Fruit fly (Drosophila melanogaster) S2 (cell line): ENCODE measurements around the gene PKD.

Source experiments
- CG8478 ChIP-seq: fragments of >200 bp; optimal IDR thresholded peaks from 2 replicates; lab custom pipeline; 2018
- CTCF ChIP-seq, 2 experiments: fragments of >200 bp; optimal IDR thresholded peaks; 2 replicates each; lab custom pipeline; 2018

Gene PKD

DNA sequence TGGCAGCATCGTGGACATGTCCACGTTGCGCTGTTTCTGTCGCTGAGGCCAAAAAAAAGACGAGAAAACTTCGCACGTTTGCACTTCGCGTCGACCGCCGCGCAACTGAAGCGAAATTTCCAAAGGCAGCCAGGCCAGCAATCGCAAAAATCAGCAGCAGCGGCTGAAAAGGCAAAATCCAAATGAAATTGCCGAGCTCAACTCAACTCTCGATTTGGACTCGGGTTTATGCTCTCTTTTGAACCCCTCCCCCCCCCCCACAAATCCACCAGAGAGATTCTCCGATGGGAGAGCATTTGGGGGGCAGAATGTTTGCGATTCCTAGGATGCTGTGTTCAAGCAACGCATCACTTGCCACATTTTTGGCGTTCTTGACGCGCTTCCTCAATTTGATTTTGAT lies at the start of gene PKD:
PKD (minus strand) TSS at position 88 of the 400 bp plus-strand sequence.
- TF ChIP-seq CTCF (optimal IDR thresholded peaks at IDR 0.05; lab: Kevin White, UChicago), result no peak
- TF ChIP-seq CG8478 (lab: Kevin White, UChicago), result no peak

DNA sequence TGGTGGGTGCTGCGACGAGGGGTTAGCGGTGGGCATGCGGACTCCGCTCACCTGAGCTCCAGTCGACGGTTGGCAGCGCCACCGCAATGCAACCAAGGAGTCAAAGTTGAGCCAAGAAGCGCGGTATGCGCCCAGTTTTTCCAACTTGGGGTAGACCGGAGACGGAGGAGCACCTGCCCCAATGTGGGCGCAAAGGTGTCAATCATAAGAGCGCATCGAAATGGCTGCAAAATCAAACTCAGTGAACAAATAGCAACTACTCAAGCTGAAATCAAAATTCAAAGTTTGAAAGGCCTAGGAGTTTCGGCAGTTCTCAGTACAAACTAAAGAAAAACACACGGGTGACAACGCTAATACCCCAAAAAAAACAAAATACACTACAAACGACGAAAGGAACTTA lies 47.5 kb upstream of the PKD start, which contains the start of gene hmw:
hmw (plus strand) TSS at position 301 of the 400 bp plus-strand sequence.
- TF ChIP-seq CG8478 (lab: Kevin White, UChicago) (no peak), CTCF (optimal IDR thresholded peaks at IDR 0.05; lab: Kevin White, UChicago) (no peak)

DNA sequence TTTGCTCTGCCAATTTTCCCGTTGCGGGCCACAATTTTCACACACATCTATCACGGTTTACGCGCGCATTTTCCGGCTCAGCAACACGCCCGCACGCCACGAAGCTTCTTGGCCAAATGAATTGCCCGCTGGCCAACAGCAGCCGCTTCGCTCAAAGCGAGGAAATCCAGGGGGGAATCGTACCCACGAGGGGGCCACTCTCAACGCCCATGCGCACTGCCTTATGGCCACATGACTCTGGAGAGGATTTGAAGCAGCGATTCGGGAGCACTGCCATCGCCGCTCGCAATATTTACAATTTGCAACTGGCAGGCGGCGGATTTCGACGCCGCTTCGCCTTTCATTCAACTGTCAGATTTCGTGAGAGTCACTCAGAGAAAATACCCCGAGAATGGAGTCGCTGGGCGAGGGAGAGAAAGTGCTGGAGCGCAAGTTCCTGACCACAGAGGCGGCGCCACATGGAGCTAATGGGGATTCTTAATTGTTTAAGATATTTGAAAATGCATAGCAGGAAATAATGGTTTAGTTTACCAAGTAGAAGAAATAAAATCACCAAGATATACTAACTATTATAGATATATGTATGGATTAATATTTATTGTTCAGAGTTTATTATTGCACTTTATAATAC lies 46.5 kb upstream of the PKD start, which contains the start of gene CG15803:
CG15803 (minus strand) TSS at position 99 of the 631 bp plus-strand sequence.
- no peak for TF ChIP-seq CTCF (optimal IDR thresholded peaks at IDR 0.05; lab: Kevin White, UChicago)
- TF ChIP-seq CG8478 (lab: Kevin White, UChicago), result no peak

DNA sequence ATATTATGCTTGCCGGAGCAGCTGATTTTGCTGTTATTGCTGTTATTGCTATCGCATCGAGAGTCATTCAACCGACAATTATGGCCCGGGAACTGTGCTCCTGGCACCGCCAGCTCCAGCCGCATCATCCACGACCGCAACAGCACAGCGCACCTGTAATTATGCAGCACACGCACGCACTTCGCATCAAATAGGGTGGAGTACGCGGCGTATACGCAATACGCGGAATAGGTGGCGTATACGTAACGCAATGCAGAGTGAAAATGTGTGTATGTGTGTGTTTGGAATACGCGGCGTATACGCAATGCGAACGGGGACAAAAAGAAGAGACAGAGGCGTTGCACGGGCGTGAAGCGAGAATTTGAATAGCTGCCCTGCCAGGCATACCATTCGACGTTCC lies 41.6 kb upstream of the PKD start:
- TF ChIP-seq CTCF (optimal IDR thresholded peaks at IDR 0.05; lab: Kevin White, UChicago) (no peak), CG8478 (lab: Kevin White, UChicago) (no peak)

DNA sequence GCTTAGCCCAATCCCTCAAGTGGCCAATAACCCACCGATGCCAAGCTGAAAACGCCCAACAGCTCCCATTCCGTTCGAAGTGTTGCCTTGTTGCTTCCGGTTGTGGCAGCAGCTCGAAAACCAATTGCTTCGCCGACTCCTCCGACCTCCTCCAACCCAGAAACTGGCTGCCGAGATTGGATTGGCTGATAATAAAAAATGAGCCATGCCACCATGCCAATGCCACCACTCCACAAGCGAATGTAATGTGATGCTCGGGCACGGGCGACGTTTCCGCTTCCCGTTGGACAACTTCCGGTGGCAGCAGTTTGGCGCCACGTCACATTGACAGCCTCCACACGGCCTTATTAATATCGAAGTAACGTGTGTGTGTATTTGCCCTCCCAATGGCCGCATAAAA lies 24.3 kb upstream of the PKD start:
- no peak for TF ChIP-seq CG8478 (lab: Kevin White, UChicago)
- TF ChIP-seq CTCF (optimal IDR thresholded peaks at IDR 0.05; lab: Kevin White, UChicago), result no peak

DNA sequence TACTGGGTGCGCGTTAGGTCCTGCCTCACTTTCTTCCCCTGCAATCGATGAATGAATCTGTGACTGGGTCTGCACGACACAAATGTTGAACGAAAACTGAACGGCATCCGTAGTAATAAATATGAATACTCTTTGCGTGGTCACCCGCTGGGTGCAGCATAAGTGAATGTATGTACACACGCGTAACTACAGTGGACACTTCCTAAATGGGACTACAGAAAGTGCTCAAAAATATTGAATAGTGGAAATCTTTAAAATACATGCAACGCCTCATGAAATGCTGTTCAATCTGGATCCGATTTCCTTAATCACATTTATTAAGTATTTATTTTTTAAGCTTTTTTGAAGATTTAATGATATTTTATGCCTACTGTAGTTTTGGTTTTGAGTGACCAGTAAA lies 14.6 kb upstream of the PKD start, which contains the start of gene naz:
naz (minus strand) TSS at position 101 of the 400 bp plus-strand sequence.
- no peak for TF ChIP-seq CG8478 (lab: Kevin White, UChicago)

DNA sequence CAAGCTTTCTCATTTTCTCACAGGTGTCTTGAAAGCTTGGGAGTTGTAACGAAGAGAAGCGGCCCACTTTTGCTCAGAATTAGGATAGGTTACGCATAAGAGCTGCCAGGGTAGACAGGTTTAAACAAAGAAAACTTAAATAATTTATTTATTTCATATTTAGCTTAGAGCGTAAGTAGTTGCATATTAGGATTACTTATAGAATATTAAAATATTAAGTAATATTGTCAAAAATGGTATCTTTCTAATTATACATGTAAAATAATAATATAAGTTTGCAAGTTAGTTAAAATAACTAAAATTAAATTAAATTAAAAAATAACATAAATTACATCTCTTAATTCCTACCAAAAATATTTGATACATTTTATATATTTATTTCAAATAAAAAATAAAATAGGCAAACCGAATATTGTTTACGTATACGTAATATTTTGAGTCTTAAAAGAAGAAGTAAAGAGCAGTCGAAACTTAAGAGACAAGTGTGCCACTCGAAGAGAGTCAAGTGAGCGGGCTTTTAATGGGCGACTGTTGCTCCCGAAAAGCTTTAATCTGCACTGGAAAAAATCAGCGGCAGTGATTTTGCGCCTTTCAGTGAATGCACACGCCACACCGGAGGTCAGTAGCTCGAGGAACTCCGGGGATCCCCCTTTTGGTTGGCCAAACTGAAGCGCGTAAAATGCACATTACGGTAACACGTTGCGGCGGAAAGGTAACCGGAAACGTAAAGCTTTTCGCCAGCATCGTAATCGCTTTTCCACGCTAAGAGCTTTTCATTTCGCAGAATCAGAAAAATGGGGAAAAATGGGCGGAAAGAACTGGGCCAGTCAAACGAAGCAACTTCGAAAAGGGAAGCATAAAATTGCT lies 850 bp upstream of the PKD start:
- TF ChIP-seq CTCF (optimal IDR thresholded peaks at IDR 0.05; lab: Kevin White, UChicago), result no peak
- no peak for TF ChIP-seq CG8478 (lab: Kevin White, UChicago)

DNA sequence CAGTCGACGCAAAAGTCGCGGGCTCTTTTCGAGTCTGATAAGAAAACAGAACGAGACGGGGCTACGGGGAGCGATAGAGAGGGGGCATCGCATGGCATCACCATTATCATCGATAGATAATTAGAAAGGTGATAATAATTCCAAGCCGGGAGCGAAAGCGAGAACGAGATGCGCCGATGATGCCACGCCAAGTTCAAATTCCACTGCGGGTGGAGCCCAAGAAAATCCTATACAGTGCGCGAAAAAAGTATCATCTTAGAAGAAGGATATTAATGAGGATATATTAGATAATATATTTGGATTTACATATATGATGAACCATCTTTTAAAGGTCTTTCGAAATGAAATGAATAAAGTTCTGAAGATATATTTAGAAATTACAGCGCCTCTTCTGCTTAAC lies 1.4 kb downstream of the PKD start:
- TF ChIP-seq CG8478 (lab: Kevin White, UChicago) (no peak), CTCF (optimal IDR thresholded peaks at IDR 0.05; lab: Kevin White, UChicago) (no peak)

DNA sequence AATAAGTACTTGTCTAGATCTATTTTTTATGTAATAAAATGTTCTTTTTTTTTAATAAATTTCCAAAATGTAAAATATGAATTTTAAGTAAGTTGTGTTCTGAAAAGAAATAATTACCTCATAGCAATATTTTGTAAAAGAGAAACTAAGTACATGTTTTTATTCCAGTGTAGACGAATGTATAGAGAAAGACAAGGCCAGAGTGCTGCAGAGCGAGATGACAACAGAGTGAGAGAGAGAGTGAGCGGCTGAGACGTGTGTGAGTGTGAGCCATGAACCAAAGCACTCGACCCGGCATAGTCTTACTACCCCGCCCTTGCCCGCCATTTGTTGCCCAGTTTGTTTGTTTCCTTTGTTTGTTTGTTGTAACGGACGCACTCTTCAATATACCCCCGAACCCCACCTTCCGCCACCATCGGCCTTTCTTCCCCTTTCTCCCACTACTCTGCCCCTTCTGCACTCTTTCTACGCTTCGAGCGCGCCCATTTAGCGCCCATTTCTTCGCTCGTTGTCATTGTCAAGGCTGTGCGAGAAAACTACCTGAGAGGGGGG lies 2.8 kb downstream of the PKD start:
- TF ChIP-seq CTCF (optimal IDR thresholded peaks at IDR 0.05; lab: Kevin White, UChicago), result no peak
- no peak for TF ChIP-seq CG8478 (lab: Kevin White, UChicago)

DNA sequence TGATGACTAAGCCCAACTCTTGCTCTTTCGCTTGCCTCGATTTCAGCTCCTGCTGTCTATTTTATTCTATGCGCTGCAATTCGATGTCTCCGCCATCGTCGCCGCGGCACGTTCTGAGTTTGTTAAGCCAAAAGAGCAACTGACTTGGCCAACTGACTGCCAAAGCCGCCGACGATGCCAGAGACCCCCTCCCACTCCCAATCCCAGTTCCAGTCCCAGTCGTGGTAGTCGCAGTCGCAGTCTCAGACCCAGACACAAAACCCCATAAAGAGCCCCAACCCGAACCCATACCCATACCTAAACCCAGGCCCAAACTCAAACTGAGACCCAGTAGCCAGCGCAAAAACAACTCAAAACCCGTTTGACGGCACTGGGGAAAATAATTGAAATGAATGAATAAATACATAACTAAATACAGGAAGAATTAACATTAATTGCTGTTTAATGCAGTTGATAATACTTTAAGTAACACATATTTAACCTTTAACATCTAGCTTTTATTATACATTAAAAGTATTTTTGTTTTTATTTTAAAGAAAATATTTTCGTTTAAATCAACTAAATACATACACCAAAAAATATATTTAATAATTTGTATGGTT lies 3.3 kb downstream of the PKD start:
- TF ChIP-seq CG8478 (lab: Kevin White, UChicago) (no peak), CTCF (optimal IDR thresholded peaks at IDR 0.05; lab: Kevin White, UChicago) (no peak)

DNA sequence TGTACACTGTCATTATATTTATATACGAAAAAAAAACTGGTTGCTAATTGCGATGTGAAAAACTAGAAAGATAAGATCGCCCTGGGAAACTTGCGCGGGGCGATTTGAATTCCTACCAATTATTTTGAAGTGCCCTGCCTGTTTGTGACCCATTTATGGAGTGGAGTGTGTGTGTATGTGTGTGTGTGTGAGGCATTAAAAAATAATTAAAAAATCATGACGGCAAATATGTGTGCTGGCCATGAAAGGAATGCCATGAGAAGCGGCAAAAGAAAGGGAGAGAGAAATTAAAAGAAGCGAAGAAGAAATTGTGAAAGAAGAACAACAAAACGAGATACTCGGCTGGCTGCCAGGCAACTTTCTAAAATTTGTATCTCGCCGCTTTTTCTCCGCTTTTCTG lies 4.3 kb downstream of the PKD start:
- TF ChIP-seq CTCF (optimal IDR thresholded peaks at IDR 0.05; lab: Kevin White, UChicago) (no peak), CG8478 (lab: Kevin White, UChicago) (no peak)

DNA sequence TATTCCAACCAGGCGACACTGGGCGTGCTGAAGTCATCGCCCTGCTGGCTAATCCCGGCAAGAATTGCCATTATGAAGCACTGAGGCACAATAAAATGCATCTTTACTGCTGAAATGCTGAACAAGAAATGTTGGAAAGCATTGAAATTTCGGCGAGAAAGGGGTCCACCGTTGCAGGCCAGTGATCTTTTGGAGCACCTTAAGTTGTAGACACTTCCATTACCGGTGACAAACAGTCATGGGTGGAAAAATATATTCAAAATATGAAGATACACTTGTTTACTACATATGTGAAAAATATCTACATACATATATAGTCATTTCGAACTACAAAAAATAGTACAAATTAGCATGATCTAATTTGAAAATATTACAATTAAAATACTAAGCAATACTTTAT lies 11.5 kb downstream of the PKD start, which contains the start of gene CG7126:
CG7126 (minus strand) TSS at position 101 of the 400 bp plus-strand sequence.
- TF ChIP-seq CG8478 (lab: Kevin White, UChicago), result no peak
- no peak for TF ChIP-seq CTCF (optimal IDR thresholded peaks at IDR 0.05; lab: Kevin White, UChicago)

DNA sequence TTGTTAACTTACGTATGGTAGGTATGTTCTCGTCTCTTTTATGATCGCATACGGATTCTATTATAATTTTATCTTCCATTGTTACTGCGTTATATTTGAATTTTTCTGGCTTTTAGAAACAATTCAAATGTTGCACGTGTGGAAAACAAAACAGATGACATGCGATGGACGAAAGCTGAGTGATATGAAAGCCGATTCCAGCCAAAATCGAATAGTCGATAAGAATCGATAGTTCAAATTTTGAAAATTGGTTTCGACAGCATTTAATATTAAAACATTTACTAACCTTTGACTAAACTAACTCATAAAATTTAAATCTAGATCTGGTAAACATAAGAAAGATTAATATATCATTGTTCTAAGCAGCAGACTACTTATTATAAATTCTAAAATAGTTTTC lies 12.6 kb downstream of the PKD start, which contains the start of gene Polr1E:
Polr1E (minus strand) TSS at position 160 of the 400 bp plus-strand sequence.
- TF ChIP-seq CG8478 (lab: Kevin White, UChicago), result no peak
- no peak for TF ChIP-seq CTCF (optimal IDR thresholded peaks at IDR 0.05; lab: Kevin White, UChicago)

DNA sequence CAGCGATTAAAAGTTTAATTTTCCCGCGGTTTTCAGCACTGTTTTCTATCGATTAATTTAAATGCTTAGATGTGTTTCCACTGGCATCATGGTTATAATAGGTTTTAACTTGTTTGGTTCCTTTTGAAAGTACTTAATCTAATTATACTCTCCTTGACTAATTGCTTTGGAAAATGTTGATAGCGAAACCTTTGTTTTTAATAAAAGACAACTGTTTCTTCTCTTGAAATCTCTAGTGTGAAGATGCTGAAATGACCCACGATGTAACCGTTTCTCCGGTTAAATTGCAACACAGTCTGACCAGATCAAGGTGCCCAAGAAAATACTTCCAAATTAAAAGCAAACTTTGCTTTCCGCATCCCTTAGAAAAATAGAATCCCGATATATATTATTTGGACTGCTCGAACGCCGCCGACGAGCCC lies 15.3 kb downstream of the PKD start, which contains the start of gene Dlc90F:
Dlc90F (plus strand) TSS at position 330 of the 422 bp plus-strand sequence.
- no peak for TF ChIP-seq CTCF (optimal IDR thresholded peaks at IDR 0.05; lab: Kevin White, UChicago)
- TF ChIP-seq CG8478 (lab: Kevin White, UChicago), result no peak
